Fruit fly (Drosophila melanogaster) whole organism, embryonic: ENCODE data around the gene CG5968.
A peak's percentile ranks its signal among the peaks of the same experiment; 100 is the strongest.

Experiments
- Atf3 ChIP-seq: fragments of 200-800 bp; sonication (Bioruptor generic); optimal IDR thresholded peaks from 3 replicates; lab custom pipeline; 2016; ENCODE audit warnings: missing biosample characterization, missing genetic modification characterization
- Bgb ChIP-seq: fragments of 200-800 bp; sonication (Bioruptor generic); IDR thresholded peaks from 2 replicates; pipeline ENCODE4 v1.3.6; 2022; ENCODE audit warnings: missing biosample characterization, missing genetic modification characterization; ENCODE audit not compliant: partially characterized antibody
- CG10147 ChIP-seq: fragments of 200-800 bp; sonication (Bioruptor generic); optimal IDR thresholded peaks from 2 replicates; lab custom pipeline; 2019; ENCODE audit warnings: missing biosample characterization, mild to moderate bottlenecking, missing genetic modification characterization, moderate library complexity
- CG10366 ChIP-seq: fragments of 200-800 bp; sonication (Bioruptor generic); IDR thresholded peaks from 2 replicates; pipeline ENCODE4 v1.3.6; 2022; ENCODE audit warnings: missing biosample characterization, missing genetic modification characterization
- CG10431 ChIP-seq: fragments of 200-800 bp; sonication (Bioruptor generic); optimal IDR thresholded peaks from 3 replicates; lab custom pipeline; 2018; ENCODE audit warnings: missing biosample characterization, mild to moderate bottlenecking, missing genetic modification characterization
- CG11398 ChIP-seq: fragments of 200-800 bp; sonication (Bioruptor generic); optimal IDR thresholded peaks from 2 replicates; lab custom pipeline; 2016; ENCODE audit warnings: missing biosample characterization, missing genetic modification characterization
- CG12219 ChIP-seq: fragments of 200-800 bp; sonication (Bioruptor generic); optimal IDR thresholded peaks from 3 replicates; lab custom pipeline; 2018; ENCODE audit warnings: missing biosample characterization, mild to moderate bottlenecking, missing genetic modification characterization
- CG12769 ChIP-seq: fragments of 200-800 bp; sonication (Bioruptor generic); optimal IDR thresholded peaks from 2 replicates; lab custom pipeline; 2019; ENCODE audit warnings: missing biosample characterization, mild to moderate bottlenecking, missing genetic modification characterization, moderate library complexity
- CG15479 ChIP-seq: fragments of 200-800 bp; sonication (Bioruptor generic); optimal IDR thresholded peaks from 3 replicates; lab custom pipeline; 2019; ENCODE audit warnings: missing biosample characterization, mild to moderate bottlenecking, missing genetic modification characterization, moderate library complexity
- CG18011 ChIP-seq: fragments of 200-800 bp; sonication (Bioruptor generic); optimal IDR thresholded peaks from 2 replicates; lab custom pipeline; 2017; ENCODE audit warnings: missing biosample characterization, missing genetic modification characterization, mild to moderate bottlenecking, moderate library complexity, missing genotype
- CG2116 ChIP-seq: fragments of 200-800 bp; sonication (Bioruptor generic); optimal IDR thresholded peaks from 3 replicates; lab custom pipeline; 2018; ENCODE audit warnings: missing biosample characterization, mild to moderate bottlenecking, missing genetic modification characterization
- CG2678 ChIP-seq: fragments of 200-800 bp; sonication (Bioruptor generic); optimal IDR thresholded peaks from 3 replicates; lab custom pipeline; 2019; ENCODE audit warnings: missing biosample characterization, mild to moderate bottlenecking, missing genetic modification characterization, moderate library complexity
- CG2875 ChIP-seq: fragments of 200-800 bp; sonication (Bioruptor generic); optimal IDR thresholded peaks from 2 replicates; lab custom pipeline; 2017; ENCODE audit warnings: missing biosample characterization, mild to moderate bottlenecking, missing genetic modification characterization, missing genetic modification reagents
- CG31388 ChIP-seq: fragments of 200-800 bp; sonication (Bioruptor generic); optimal IDR thresholded peaks from 2 replicates; lab custom pipeline; 2016; ENCODE audit warnings: missing biosample characterization, missing genetic modification characterization
- CG32532 ChIP-seq: fragments of 200-800 bp; sonication (Bioruptor generic); IDR thresholded peaks from 2 replicates; pipeline ENCODE4 v1.3.6; 2022; ENCODE audit warnings: missing biosample characterization, missing genetic modification characterization
- CG33557 ChIP-seq: fragments of 200-800 bp; sonication (Bioruptor generic); optimal IDR thresholded peaks from 2 replicates; lab custom pipeline; 2019; ENCODE audit warnings: missing biosample characterization, mild to moderate bottlenecking, missing genetic modification characterization, moderate library complexity
- CG4424 ChIP-seq: fragments of 200-800 bp; sonication (Bioruptor generic); optimal IDR thresholded peaks from 3 replicates; lab custom pipeline; 2016; ENCODE audit warnings: missing biosample characterization, missing genetic modification characterization
- CG4707 ChIP-seq: fragments of 200-800 bp; sonication (Bioruptor generic); optimal IDR thresholded peaks from 2 replicates; lab custom pipeline; 2018; ENCODE audit warnings: missing biosample characterization, mild to moderate bottlenecking, missing genetic modification characterization, moderate library complexity
- CG6854 ChIP-seq: fragments of 200-800 bp; sonication (Bioruptor generic); optimal IDR thresholded peaks from 3 replicates; lab custom pipeline; 2017; ENCODE audit warnings: missing biosample characterization, mild to moderate bottlenecking, missing genetic modification characterization
- CG7786 ChIP-seq: fragments of 200-800 bp; sonication (Bioruptor generic); optimal IDR thresholded peaks from 2 replicates; lab custom pipeline; 2016; ENCODE audit warnings: missing biosample characterization, missing genetic modification characterization
- CG8388 ChIP-seq: fragments of 200-800 bp; sonication (Bioruptor generic); optimal IDR thresholded peaks from 2 replicates; lab custom pipeline; 2019; ENCODE audit warnings: missing biosample characterization, mild to moderate bottlenecking, missing genetic modification characterization, moderate library complexity
- CG8765 ChIP-seq: fragments of 200-800 bp; sonication (Bioruptor generic); IDR thresholded peaks from 2 replicates; pipeline ENCODE4 v1.3.6; 2022; ENCODE audit warnings: missing biosample characterization, missing genetic modification characterization
- CG9817 ChIP-seq: fragments of 200-800 bp; sonication (Bioruptor generic); optimal IDR thresholded peaks from 2 replicates; lab custom pipeline; 2018; ENCODE audit warnings: missing biosample characterization, mild to moderate bottlenecking, missing genetic modification characterization, moderate library complexity
- Doc2 ChIP-seq: fragments of 200-800 bp; sonication (Bioruptor generic); IDR thresholded peaks from 2 replicates; pipeline ENCODE4 v1.3.6; 2022; ENCODE audit warnings: missing biosample characterization, missing genetic modification characterization
- Fer1 ChIP-seq: fragments of 200-800 bp; sonication (Bioruptor generic); optimal IDR thresholded peaks from 2 replicates; lab custom pipeline; 2017; ENCODE audit warnings: missing biosample characterization, mild to moderate bottlenecking, missing genetic modification characterization
- HLHmδ ChIP-seq: fragments of 200-800 bp; sonication (Bioruptor generic); optimal IDR thresholded peaks from 2 replicates; lab custom pipeline; 2018; ENCODE audit warnings: missing biosample characterization, mild to moderate bottlenecking, missing genetic modification characterization, moderate library complexity
- Hmx ChIP-seq: fragments of 200-800 bp; sonication (Bioruptor generic); optimal IDR thresholded peaks from 2 replicates; lab custom pipeline; 2016; ENCODE audit warnings: missing biosample characterization, missing genetic modification characterization
- Lpt ChIP-seq: fragments of >200 bp; optimal IDR thresholded peaks from 2 replicates; lab custom pipeline; 2018; ENCODE audit warnings: missing biosample characterization, missing genetic modification characterization
- Mrtf ChIP-seq: fragments of 200-800 bp; sonication (Bioruptor generic); IDR thresholded peaks from 3 replicates; pipeline ENCODE4 v1.3.6; 2022; ENCODE audit warnings: missing biosample characterization, missing genetic modification characterization
- Sry-δ ChIP-seq: fragments of 200-800 bp; sonication (Bioruptor generic); optimal IDR thresholded peaks from 2 replicates; lab custom pipeline; 2016; ENCODE audit warnings: missing biosample characterization, missing genetic modification characterization
- bowl ChIP-seq: fragments of 200-800 bp; sonication (Bioruptor generic); IDR thresholded peaks from 2 replicates; pipeline ENCODE4 v1.3.6; 2022; ENCODE audit warnings: missing biosample characterization, missing genetic modification characterization
- da ChIP-seq: fragments of 200-800 bp; sonication (Bioruptor generic); optimal IDR thresholded peaks from 2 replicates; lab custom pipeline; 2016; ENCODE audit warnings: missing biosample characterization, missing genetic modification characterization
- kni ChIP-seq: fragments of 200-800 bp; sonication (Bioruptor generic); optimal IDR thresholded peaks from 3 replicates; lab custom pipeline; 2017; ENCODE audit warnings: mild to moderate bottlenecking, missing biosample characterization, missing genetic modification reagents, missing genetic modification characterization
- knrl ChIP-seq: fragments of 200-800 bp; sonication (Bioruptor generic); IDR thresholded peaks from 3 replicates; pipeline ENCODE4 v1.3.6; 2022; ENCODE audit warnings: missing biosample characterization, missing genetic modification characterization; ENCODE audit not compliant: partially characterized antibody
- maf-S ChIP-seq: fragments of 200-800 bp; sonication (Bioruptor generic); optimal IDR thresholded peaks from 2 replicates; lab custom pipeline; 2016; ENCODE audit warnings: missing biosample characterization, missing genetic modification characterization
- onecut ChIP-seq: fragments of 200-800 bp; sonication (Bioruptor generic); IDR thresholded peaks from 2 replicates; pipeline ENCODE4 v1.3.6; 2022; ENCODE audit warnings: missing biosample characterization, missing genetic modification characterization
- pb ChIP-seq: fragments of 200-800 bp; sonication (Bioruptor generic); optimal IDR thresholded peaks from 3 replicates; lab custom pipeline; 2016; ENCODE audit warnings: missing biosample characterization, missing genetic modification characterization
- pfk ChIP-seq: fragments of 200-800 bp; sonication (Bioruptor generic); optimal IDR thresholded peaks from 2 replicates; lab custom pipeline; 2018; ENCODE audit warnings: missing biosample characterization, mild to moderate bottlenecking, missing genetic modification characterization, moderate library complexity
- sim ChIP-seq: fragments of 200-800 bp; sonication (Bioruptor generic); IDR thresholded peaks from 2 replicates; pipeline ENCODE4 v1.3.6; 2022; ENCODE audit warnings: missing biosample characterization, missing genetic modification characterization
- tio ChIP-seq: fragments of 200-800 bp; sonication (Bioruptor generic); optimal IDR thresholded peaks from 2 replicates; lab custom pipeline; 2017; ENCODE audit warnings: missing biosample characterization, missing genetic modification characterization, inconsistent platforms
- toy ChIP-seq: fragments of 200-800 bp; sonication (Bioruptor generic); IDR thresholded peaks from 2 replicates; pipeline ENCODE4 v1.3.6; 2022; ENCODE audit warnings: missing biosample characterization, missing genetic modification characterization
- vvl ChIP-seq: fragments of 200-800 bp; sonication (Bioruptor generic); IDR thresholded peaks from 2 replicates; pipeline ENCODE4 v1.3.6; 2022; ENCODE audit warnings: missing biosample characterization, missing genetic modification characterization
- wek ChIP-seq: fragments of 200-800 bp; sonication (Bioruptor generic); optimal IDR thresholded peaks from 3 replicates; lab custom pipeline; 2018; ENCODE audit warnings: missing biosample characterization, mild to moderate bottlenecking, missing genetic modification characterization, moderate library complexity

Gene CG5968

dm6 chr2L:16535071-16535581 lies 14.6 kb downstream of the CG5968 start (continued):
- TF ChIP-seq maf-S (GFP tag; lab: Kevin White, UChicago), result peak; percentile 59
- no peak for TF ChIP-seq CG31388
- peak; percentile 52 for TF ChIP-seq CG18011
- TF ChIP-seq CG2875, result no peak
- no peak for TF ChIP-seq Mrtf
- peak; percentile 86 for TF ChIP-seq CG10147 (GFP tag; lab: Kevin White, UChicago)
- peak; percentile 19 for TF ChIP-seq Hmx
- no peak for TF ChIP-seq Bgb (GFP tag; lab: Robert Waterston, UW)
- peak; percentile 21 for TF ChIP-seq CG11398 (GFP tag; lab: Kevin White, UChicago)
- no peak for TF ChIP-seq knrl
- peak; percentile 54 for TF ChIP-seq CG4424 (GFP tag; lab: Kevin White, UChicago)
- no peak for TF ChIP-seq sim (GFP tag; lab: Robert Waterston, UW)
- TF ChIP-seq CG12769 (tag; lab: Kevin White, UChicago), result peak; percentile 84
- peak; percentile 70 for TF ChIP-seq CG9817 (tag; lab: Kevin White, UChicago)
- no peak for TF ChIP-seq kni (GFP tag; lab: Kevin White, UChicago)
- peak; percentile 91 for TF ChIP-seq CG2678 (tag; lab: Kevin White, UChicago)
- no peak for TF ChIP-seq bowl (GFP tag; lab: Robert Waterston, UW)
- TF ChIP-seq Atf3 (GFP tag; lab: Kevin White, UChicago), result peak; percentile 49
- TF ChIP-seq CG12219, result peak; percentile 50
- TF ChIP-seq tio, result peak; percentile 73
- TF ChIP-seq toy (GFP tag; lab: Robert Waterston, UW), result no peak
- TF ChIP-seq onecut, result peak; percentile 8; the same call in 1 of the 2 replicates
- peak; percentile 38 for TF ChIP-seq CG4707 (GFP tag; lab: Kevin White, UChicago)
- TF ChIP-seq CG6854, result peak; percentile 81
- TF ChIP-seq HLHmδ (GFP tag; lab: Kevin White, UChicago), result no peak
- no peak for TF ChIP-seq Doc2
- no peak for TF ChIP-seq Lpt
- no peak; the same call in 1 of the 2 replicates for TF ChIP-seq CG8765
- no peak for TF ChIP-seq wek (GFP tag; lab: Kevin White, UChicago)
- TF ChIP-seq CG33557 (GFP tag; lab: Kevin White, UChicago), result no peak
- TF ChIP-seq CG15479, result no peak
- peak; percentile 76 for TF ChIP-seq CG7786 (GFP tag; lab: Kevin White, UChicago)
- TF ChIP-seq CG32532, result peak; percentile 66
- TF ChIP-seq vvl, result 0 out of 2 replicates have a peak, but pooled peaks have one; percentile 29
- peak; percentile 86 for TF ChIP-seq CG8388 (GFP tag; lab: Kevin White, UChicago)
- no peak for TF ChIP-seq pfk (GFP tag; lab: Kevin White, UChicago)
- TF ChIP-seq da (GFP tag; lab: Kevin White, UChicago), result peak; percentile 38
- TF ChIP-seq pb, result peak; percentile 74
- no peak for TF ChIP-seq CG2116 (GFP tag; lab: Kevin White, UChicago)
- peak; percentile 74 for TF ChIP-seq Fer1 (GFP tag; lab: Kevin White, UChicago)
- TF ChIP-seq CG10366 (GFP tag; lab: Robert Waterston, UW), result peak; percentile 11; the same call in 1 of the 2 replicates
- no peak for TF ChIP-seq Sry-δ
- TF ChIP-seq CG10431 (GFP tag; lab: Kevin White, UChicago), result no peak
